Worm (Caenorhabditis elegans) whole organism, L4 larva: ENCODE measurements around the gene F35G2.1.

ENCODE experiments used
- D1046.2 ChIP-seq: fragments of 200-800 bp; sonication (Bioruptor generic); IDR thresholded peaks from 2 replicates; pipeline ENCODE4 v1.3.6; 2022; ENCODE audit warnings: missing genetic modification characterization, missing compliant biosample characterization
- F10B5.3 ChIP-seq: sonication (generic microtip); optimal IDR thresholded peaks from 2 replicates; lab custom pipeline; 2016; ENCODE audit warnings: mild to moderate bottlenecking, missing genetic modification characterization, missing compliant biosample characterization
- F26F4.8 ChIP-seq: fragments of 200-800 bp; sonication (Bioruptor generic); conservative IDR thresholded peaks from 2 replicates; pipeline ENCODE4 v1.3.6; 2022; ENCODE audit warnings: missing genetic modification characterization, missing compliant biosample characterization
- R02D3.7 ChIP-seq: fragments of 150-350 bp; sonication (generic microtip); optimal IDR thresholded peaks from 3 replicates; lab custom pipeline; 2014; ENCODE audit warnings: missing biosample characterization, missing genetic modification characterization
- T20F7.1 ChIP-seq: fragments of 200-800 bp; sonication (Bioruptor generic); optimal IDR thresholded peaks from 2 replicates; lab custom pipeline; 2018; ENCODE audit warnings: mild to moderate bottlenecking, missing genetic modification characterization, missing compliant biosample characterization
- T26A8.4 ChIP-seq: fragments of 200-800 bp; sonication (Bioruptor generic); IDR thresholded peaks from 2 replicates; pipeline ENCODE4 v1.3.6; 2022; ENCODE audit warnings: missing genetic modification characterization, missing compliant biosample characterization
- Y48G9A.11 ChIP-seq: fragments of 200-800 bp; sonication (Bioruptor generic); IDR thresholded peaks from 2 replicates; pipeline ENCODE4 v1.3.6; 2022; ENCODE audit warnings: missing genetic modification reagents, missing genetic modification characterization, missing compliant biosample characterization
- ZK337.2 ChIP-seq: fragments of 200-800 bp; sonication (Bioruptor generic); IDR thresholded peaks from 2 replicates; pipeline ENCODE4 v1.3.6; 2022; ENCODE audit warnings: missing genetic modification reagents, missing genetic modification characterization, missing compliant biosample characterization
- arid-1 ChIP-seq: fragments of 200-800 bp; sonication (Bioruptor generic); conservative IDR thresholded peaks from 2 replicates; pipeline ENCODE4 v1.3.6; 2022; ENCODE audit warnings: missing genetic modification reagents, missing genetic modification characterization, missing compliant biosample characterization
- ceh-20 ChIP-seq: fragments of 200-800 bp; sonication (Bioruptor generic); IDR thresholded peaks from 2 replicates; pipeline ENCODE4 v1.3.6; 2022; ENCODE audit warnings: missing genetic modification reagents, missing genetic modification characterization, missing compliant biosample characterization
- ceh-28 ChIP-seq: fragments of 150-350 bp; optimal IDR thresholded peaks from 2 replicates; lab custom pipeline; 2014; ENCODE audit warnings: missing biosample characterization, missing genetic modification reagents, missing genetic modification characterization
- ceh-62 ChIP-seq: sonication (generic microtip); optimal IDR thresholded peaks from 2 replicates; lab custom pipeline; 2017; ENCODE audit warnings: missing biosample characterization, missing genetic modification characterization
- daf-12 ChIP-seq: fragments of 150-350 bp; optimal IDR thresholded peaks from 2 replicates; lab custom pipeline; 2014; ENCODE audit warnings: missing biosample characterization, missing genetic modification reagents, missing genetic modification characterization
- daf-16 ChIP-seq, 3 experiments: sonication (generic microtip); optimal IDR thresholded peaks; 2 replicates each; lab custom pipeline; 2016 to 2017; ENCODE audit warnings: missing genetic modification characterization in 3 of 3, missing genetic modification reagents in 3 of 3, mild to moderate bottlenecking in 2 of 3, missing compliant biosample characterization in 2 of 3, missing biosample characterization in 1 of 3, moderate library complexity in 1 of 3
- daf-19 ChIP-seq: fragments of 200-800 bp; sonication (Bioruptor generic); conservative IDR thresholded peaks from 2 replicates; pipeline ENCODE4 v1.3.6; 2022; ENCODE audit warnings: missing genetic modification characterization, missing compliant biosample characterization
- dpl-1 ChIP-seq: fragments of 150-350 bp; optimal IDR thresholded peaks from 2 replicates; lab custom pipeline; 2014; ENCODE audit warnings: missing biosample characterization, missing genetic modification reagents, missing genetic modification characterization
- dve-1 ChIP-seq: sonication (generic microtip); optimal IDR thresholded peaks from 2 replicates; lab custom pipeline; 2017; ENCODE audit warnings: antibody characterized with exemption, mild to moderate bottlenecking, missing genetic modification characterization, missing compliant biosample characterization; ENCODE audit not compliant: insufficient read depth
- egl-43 ChIP-seq: fragments of 200-800 bp; sonication (Bioruptor generic); IDR thresholded peaks from 2 replicates; pipeline ENCODE4 v1.3.6; 2022; ENCODE audit warnings: missing genetic modification reagents, missing genetic modification characterization, missing compliant biosample characterization
- hlh-30 ChIP-seq: sonication (generic microtip); optimal IDR thresholded peaks from 2 replicates; lab custom pipeline; 2017; ENCODE audit warnings: antibody characterized with exemption, mild to moderate bottlenecking, missing genetic modification characterization, missing compliant biosample characterization; ENCODE audit not compliant: insufficient read depth
- lim-7 ChIP-seq: fragments of 200-800 bp; sonication (Bioruptor generic); IDR thresholded peaks from 2 replicates; pipeline ENCODE4 v1.3.6; 2022; ENCODE audit warnings: missing genetic modification characterization, missing compliant biosample characterization
- lin-15B ChIP-seq: fragments of 150-350 bp; sonication (generic microtip); optimal IDR thresholded peaks from 3 replicates; lab custom pipeline; 2014; ENCODE audit warnings: missing biosample characterization, missing genetic modification characterization
- lin-38 ChIP-seq: fragments of 200-800 bp; sonication (Bioruptor generic); IDR thresholded peaks from 2 replicates; pipeline ENCODE4 v1.3.6; 2022; ENCODE audit warnings: missing genetic modification reagents, missing genetic modification characterization, missing compliant biosample characterization
- lsy-2 ChIP-seq, 2 experiments: fragments of 150-350 bp in 1 of 2; sonication (generic microtip) in 1 of 2; optimal IDR thresholded peaks; 2 replicates each; lab custom pipeline; 2014 to 2017; ENCODE audit warnings: missing biosample characterization in 2 of 2, missing genetic modification characterization in 2 of 2
- mdl-1 ChIP-seq, 2 experiments: fragments of 150-350 bp in 1 of 2; sonication (generic microtip) in 1 of 2; optimal IDR thresholded peaks; 2 replicates each; lab custom pipeline; 2014 to 2017; ENCODE audit warnings: missing biosample characterization in 2 of 2, missing genetic modification characterization in 2 of 2
- mep-1 ChIP-seq: fragments of 150-350 bp; sonication (generic microtip); optimal IDR thresholded peaks from 3 replicates; lab custom pipeline; 2014; ENCODE audit warnings: missing biosample characterization, missing genetic modification characterization
- mes-2 ChIP-seq: sonication (generic microtip); optimal IDR thresholded peaks from 2 replicates; lab custom pipeline; 2016; ENCODE audit warnings: missing genotype, mild to moderate bottlenecking, missing genetic modification characterization, missing compliant biosample characterization; ENCODE audit not compliant: poor library complexity, severe bottlenecking
- nhr-25 ChIP-seq: sonication (generic microtip); optimal IDR thresholded peaks from 2 replicates; lab custom pipeline; 2017; ENCODE audit warnings: missing genetic modification characterization, mild to moderate bottlenecking, missing compliant biosample characterization, antibody characterized with exemption, moderate library complexity, borderline replicate concordance; ENCODE audit not compliant: insufficient read depth
- nhr-28 ChIP-seq: fragments of 150-350 bp; optimal IDR thresholded peaks from 2 replicates; lab custom pipeline; 2014; ENCODE audit warnings: missing biosample characterization, missing genetic modification characterization
- nhr-42 ChIP-seq: fragments of 200-800 bp; sonication (Bioruptor generic); IDR thresholded peaks from 2 replicates; pipeline ENCODE4 v1.3.6; 2022; ENCODE audit warnings: missing genetic modification characterization, missing compliant biosample characterization
- nhr-77 ChIP-seq: fragments of 150-350 bp; optimal IDR thresholded peaks from 2 replicates; lab custom pipeline; 2014; ENCODE audit warnings: missing biosample characterization, missing genetic modification characterization
- pha-4 ChIP-seq, 2 experiments: fragments of 150-350 bp in 1 of 2; fragments of 200-800 bp in 1 of 2; sonication (Bioruptor generic) in 1 of 2; IDR thresholded peaks in 1 of 2; optimal IDR thresholded peaks in 1 of 2; 2 replicates each; pipeline versions ENCODE4 v1.3.6 to Lab custom; 2014 to 2022; ENCODE audit warnings: missing genetic modification characterization in 2 of 2, missing genetic modification reagents in 2 of 2, missing biosample characterization in 1 of 2, missing compliant biosample characterization in 1 of 2
- php-3 ChIP-seq: fragments of 200-800 bp; sonication (Bioruptor generic); IDR thresholded peaks from 2 replicates; pipeline ENCODE4 v1.3.6; 2022; ENCODE audit warnings: missing genetic modification reagents, missing genetic modification characterization, missing compliant biosample characterization
- sdz-12 ChIP-seq: fragments of 200-800 bp; sonication (Bioruptor generic); optimal IDR thresholded peaks from 2 replicates; lab custom pipeline; 2018; ENCODE audit warnings: mild to moderate bottlenecking, missing genetic modification characterization, missing compliant biosample characterization
- snpc-1.2 ChIP-seq: fragments of 200-800 bp; sonication (Bioruptor generic); IDR thresholded peaks from 2 replicates; pipeline ENCODE4 v1.3.6; 2022; ENCODE audit warnings: missing genetic modification reagents, missing genetic modification characterization, missing compliant biosample characterization
- tag-97 ChIP-seq: fragments of 200-800 bp; sonication (Bioruptor generic); IDR thresholded peaks from 2 replicates; pipeline ENCODE4 v1.3.6; 2022; ENCODE audit warnings: missing genetic modification characterization, missing compliant biosample characterization
- unc-130 ChIP-seq: sonication (generic microtip); optimal IDR thresholded peaks from 2 replicates; lab custom pipeline; 2016; ENCODE audit warnings: missing genetic modification reagents, missing genetic modification characterization, missing compliant biosample characterization
- zip-11 ChIP-seq: fragments of 200-800 bp; sonication (Bioruptor generic); IDR thresholded peaks from 2 replicates; pipeline ENCODE4 v1.3.6; 2022; ENCODE audit warnings: missing genetic modification characterization, missing compliant biosample characterization
- ztf-11 ChIP-seq: fragments of 150-350 bp; optimal IDR thresholded peaks from 2 replicates; lab custom pipeline; 2014; ENCODE audit warnings: missing biosample characterization, missing genetic modification characterization
- ztf-7 ChIP-seq: fragments of 150-350 bp; optimal IDR thresholded peaks from 2 replicates; lab custom pipeline; 2014; ENCODE audit warnings: missing biosample characterization, missing genetic modification characterization

F35G2.1 gene

DNA sequence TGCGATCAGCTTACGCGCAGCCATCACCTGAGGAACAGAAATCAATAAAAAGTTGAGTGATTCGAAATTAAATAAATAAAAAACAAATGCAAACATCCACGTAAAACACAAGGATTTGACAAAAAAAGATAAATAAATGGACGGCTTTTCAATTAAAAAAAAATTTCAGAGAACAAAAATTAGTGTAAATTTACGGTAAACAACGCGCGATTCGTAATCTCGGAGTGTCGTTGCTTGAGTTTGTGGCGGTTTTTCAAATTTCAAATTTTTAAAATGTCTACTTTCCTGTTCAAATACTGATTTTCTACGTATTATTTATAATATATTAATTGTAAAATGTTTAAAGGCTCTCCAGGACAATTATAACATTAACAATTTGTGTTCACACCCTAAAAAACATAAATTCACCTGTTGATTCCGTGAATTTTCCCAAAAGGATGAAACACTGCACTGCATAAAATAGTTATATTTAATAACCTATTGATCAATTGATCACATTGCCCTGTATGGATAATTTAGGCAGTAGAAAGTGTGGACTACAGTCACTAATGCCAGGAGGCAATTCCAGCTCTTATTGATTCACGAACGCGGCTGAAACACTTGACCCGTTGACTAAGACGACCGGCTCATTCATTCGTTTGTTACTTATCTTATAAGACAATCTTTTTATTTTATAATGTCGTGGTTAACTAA, 6.1 kb downstream of the F35G2.1 start, which contains the start of the genes marb-1 and F35G2.3:
TSS of gene marb-1 (minus strand) at position 27 of the 693 bp plus-strand sequence.
TSS of gene F35G2.3 (plus strand) at position 643 of the 693 bp plus-strand sequence.
- TF ChIP-seq F26F4.8 (no peak), Y48G9A.11 (GFP tag; lab: Robert Waterston, UW) (peak; percentile 98), F10B5.3 (tag; lab: Kevin White, UChicago) (peak; percentile 13), zip-11 (GFP tag; lab: Robert Waterston, UW) (no peak), tag-97 (GFP tag; lab: Robert Waterston, UW) (no peak), nhr-25 (tag; lab: Kevin White, UChicago) (no peak), snpc-1.2 (GFP tag; lab: Robert Waterston, UW) (no peak), lsy-2 (tag; optimal IDR thresholded peaks at IDR 0.05; lab: Kevin White, UChicago) (peak in 1 of 2 experiments; percentile 78), R02D3.7 (tag; lab: Kevin White, UChicago) (peak; percentile 66), daf-19 (GFP tag; lab: Robert Waterston, UW) (no peak), mdl-1 (tag; optimal IDR thresholded peaks at IDR 0.05; lab: Kevin White, UChicago) (no peak), ceh-28 (tag; lab: Kevin White, UChicago) (no peak), ZK337.2 (GFP tag; lab: Robert Waterston, UW) (no peak), sdz-12 (GFP tag; lab: Kevin White, UChicago) (no peak), ceh-20 (no peak), lin-38 (GFP tag; lab: Robert Waterston, UW) (0 out of 2 replicates have a peak, but pooled peaks have one; percentile 6), nhr-28 (no peak), D1046.2 (GFP tag; lab: Robert Waterston, UW) (no peak), nhr-42 (GFP tag; lab: Robert Waterston, UW) (no peak), dve-1 (peak; percentile 46), unc-130 (no peak), ztf-7 (peak; percentile 57), daf-16 (GFP tag; optimal IDR thresholded peaks at IDR 0.05; lab: Kevin White, UChicago) (no peak), daf-16 (tag; optimal IDR thresholded peaks at IDR 0.05; lab: Kevin White, UChicago) (peak; percentile 41), T20F7.1 (GFP tag; lab: Kevin White, UChicago) (peak; percentile 97), lim-7 (no peak), lin-15B (tag; lab: Kevin White, UChicago) (no peak), daf-12 (tag; lab: Kevin White, UChicago) (no peak), nhr-77 (tag; lab: Kevin White, UChicago) (peak; percentile 46), mes-2 (peak; percentile 64), pha-4 (GFP tag; IDR thresholded peaks at IDR 0.05; lab: Robert Waterston, UW) (no peak), pha-4 (tag; optimal IDR thresholded peaks at IDR 0.05; lab: Kevin White, UChicago) (no peak), mep-1 (tag; lab: Kevin White, UChicago) (peak; percentile 25), ceh-62 (tag; lab: Kevin White, UChicago) (no peak), dpl-1 (peak; percentile 92), hlh-30 (tag; lab: Kevin White, UChicago) (peak; percentile 40)

DNA sequence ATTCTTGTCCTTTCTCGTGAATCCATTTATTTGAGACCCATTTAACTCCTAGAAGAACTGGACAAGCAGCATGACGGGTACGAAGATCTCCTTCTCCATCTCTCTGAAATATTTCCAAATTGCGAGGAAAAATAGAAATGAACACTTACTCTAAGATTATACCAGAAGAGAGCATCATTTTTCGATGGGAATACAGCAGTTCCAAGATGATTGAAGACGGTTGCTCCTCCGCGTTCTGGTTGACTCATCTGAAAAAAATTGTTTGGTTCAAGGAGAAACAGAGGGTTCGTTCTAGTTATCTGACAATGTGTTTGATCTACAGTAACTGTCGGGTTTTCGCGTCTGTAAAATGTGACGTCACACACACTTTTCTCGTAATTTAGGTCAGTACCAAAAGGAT, 8.2 kb downstream of the F35G2.1 start:
- TF ChIP-seq arid-1, result 0 out of 2 replicates have a peak, but pooled peaks have one; percentile 7
- no peak for TF ChIP-seq tag-97 (GFP tag; lab: Robert Waterston, UW)
- TF ChIP-seq egl-43 (GFP tag; lab: Robert Waterston, UW), result 0 out of 2 replicates have a peak, but pooled peaks have one; percentile 4
- TF ChIP-seq ztf-11, result no peak
- TF ChIP-seq php-3 (GFP tag; lab: Robert Waterston, UW), result peak; percentile 42; the same call in 1 of the 2 replicates
- TF ChIP-seq T26A8.4, result peak; percentile 65
